Worm (Caenorhabditis elegans) whole organism, L2 larva: ENCODE measurements around the gene F58G1.2.

Experiments
- R02D3.7 ChIP-seq: fragments of 150-350 bp; optimal IDR thresholded peaks from 2 replicates; lab custom pipeline; 2014; ENCODE audit warnings: missing biosample characterization, missing genetic modification characterization
- aly-2 ChIP-seq: fragments of 150-350 bp; optimal IDR thresholded peaks from 2 replicates; lab custom pipeline; 2014; ENCODE audit warnings: missing biosample characterization, missing genetic modification characterization
- elt-1 ChIP-seq: fragments of 150-350 bp; optimal IDR thresholded peaks from 2 replicates; lab custom pipeline; 2014; ENCODE audit warnings: missing biosample characterization, missing genetic modification characterization
- lsy-2 ChIP-seq, 2 experiments: fragments of 150-350 bp in 1 of 2; sonication (generic microtip) in 1 of 2; optimal IDR thresholded peaks; 2 replicates each; lab custom pipeline; 2014 to 2017; ENCODE audit warnings: missing biosample characterization in 2 of 2, missing genetic modification characterization in 2 of 2
- mab-5 ChIP-seq: fragments of 150-350 bp; optimal IDR thresholded peaks from 2 replicates; lab custom pipeline; 2014; ENCODE audit warnings: missing biosample characterization, missing genetic modification characterization
- mdl-1 ChIP-seq, 2 experiments: fragments of 150-350 bp in 1 of 2; sonication (generic microtip) in 1 of 2; optimal IDR thresholded peaks; 2 replicates each; lab custom pipeline; 2017; ENCODE audit warnings: missing biosample characterization in 2 of 2, missing genetic modification characterization in 2 of 2
- nhr-12 ChIP-seq: fragments of 150-350 bp; optimal IDR thresholded peaks from 2 replicates; lab custom pipeline; 2014; ENCODE audit warnings: missing biosample characterization, missing genetic modification characterization
- nhr-129 ChIP-seq: fragments of 150-350 bp; optimal IDR thresholded peaks from 2 replicates; lab custom pipeline; 2014; ENCODE audit warnings: missing biosample characterization, missing genetic modification characterization
- nhr-23 ChIP-seq: fragments of 150-350 bp; optimal IDR thresholded peaks from 2 replicates; lab custom pipeline; 2014; ENCODE audit warnings: missing biosample characterization, missing genetic modification reagents, missing genetic modification characterization
- nhr-237 ChIP-seq: fragments of 150-350 bp; optimal IDR thresholded peaks from 2 replicates; lab custom pipeline; 2014; ENCODE audit warnings: missing biosample characterization, missing genetic modification characterization
- nhr-77 ChIP-seq: fragments of 150-350 bp; optimal IDR thresholded peaks from 2 replicates; lab custom pipeline; 2014; ENCODE audit warnings: missing biosample characterization, missing genetic modification characterization
- snpc-4 ChIP-seq: fragments of 150-350 bp; optimal IDR thresholded peaks from 2 replicates; lab custom pipeline; 2014; ENCODE audit warnings: missing biosample characterization, missing genetic modification characterization
- unc-62 ChIP-seq: fragments of 150-350 bp; optimal IDR thresholded peaks from 2 replicates; lab custom pipeline; 2014; ENCODE audit warnings: missing biosample characterization, missing genetic modification reagents, missing genetic modification characterization
- zag-1 ChIP-seq: fragments of 150-350 bp; optimal IDR thresholded peaks from 2 replicates; lab custom pipeline; 2014; ENCODE audit warnings: missing biosample characterization, missing genetic modification characterization

DNA sequence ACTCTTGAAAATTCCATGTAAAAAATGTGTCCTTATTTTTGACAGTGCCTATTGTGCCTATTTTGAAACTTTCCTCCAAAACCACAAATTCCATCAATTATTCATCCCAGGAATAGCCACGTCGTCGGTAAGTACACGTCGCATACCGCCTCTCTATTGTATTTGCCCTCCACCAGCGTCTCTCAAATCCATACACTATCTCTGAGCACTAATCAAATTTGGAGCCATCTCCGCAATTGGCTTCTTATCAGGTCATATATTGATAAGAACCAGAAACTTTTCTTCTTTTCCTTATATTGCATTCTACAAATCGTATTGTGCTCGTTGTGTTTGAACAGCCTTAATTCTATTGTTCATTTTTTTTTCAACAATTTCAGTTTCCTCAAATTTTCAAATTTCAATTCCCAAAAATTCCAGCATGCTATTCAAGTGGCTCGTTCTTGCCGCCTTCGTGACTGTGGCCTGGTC, 12.7 kb upstream of the F58G1.2 start, which contains the start of gene dct-18:
- TF ChIP-seq unc-62: no peak
- TF ChIP-seq mdl-1 (tag; optimal IDR thresholded peaks at IDR 0.05; lab: Kevin White, UChicago): no peak
- TF ChIP-seq snpc-4: no peak
- TF ChIP-seq nhr-237 (tag; lab: Kevin White, UChicago): no peak
- no peak for TF ChIP-seq nhr-129 (tag; lab: Kevin White, UChicago)
- no peak for TF ChIP-seq R02D3.7 (tag; lab: Kevin White, UChicago)
- TF ChIP-seq nhr-12 (tag; lab: Kevin White, UChicago): no peak
- TF ChIP-seq aly-2 (tag; lab: Kevin White, UChicago): no peak
- TF ChIP-seq nhr-77 (tag; lab: Kevin White, UChicago): no peak
- no peak for TF ChIP-seq mab-5 (tag; lab: Kevin White, UChicago)
- no peak for TF ChIP-seq nhr-23 (tag; lab: Kevin White, UChicago)
- no peak for TF ChIP-seq elt-1
- TF ChIP-seq zag-1 (tag; lab: Kevin White, UChicago): no peak
- no peak for TF ChIP-seq lsy-2 (tag; optimal IDR thresholded peaks at IDR 0.05; lab: Kevin White, UChicago)
